Worm (Caenorhabditis elegans) whole organism, L2 larva: ENCODE data around the gene lect-2.
"Not testable (repeated sequence)": the region's sequence is repeated elsewhere in the genome, so short reads cannot be mapped to it uniquely, and the experiment has no call there.

Experiments used
- C34F6.9 ChIP-seq: fragments of 150-350 bp; optimal IDR thresholded peaks from 2 replicates; lab custom pipeline; 2014; ENCODE audit warnings: missing biosample characterization, missing genetic modification characterization
- R02D3.7 ChIP-seq: fragments of 150-350 bp; optimal IDR thresholded peaks from 2 replicates; lab custom pipeline; 2014; ENCODE audit warnings: missing biosample characterization, missing genetic modification characterization
- ZK546.5 ChIP-seq: sonication (generic microtip); optimal IDR thresholded peaks from 2 replicates; lab custom pipeline; 2017; ENCODE audit warnings: missing biosample characterization, missing genetic modification characterization
- alr-1 ChIP-seq: fragments of 150-350 bp; optimal IDR thresholded peaks from 2 replicates; lab custom pipeline; 2014; ENCODE audit warnings: missing biosample characterization, missing genetic modification characterization
- ama-1 ChIP-seq: fragments of 150-350 bp; optimal IDR thresholded peaks from 2 replicates; lab custom pipeline; 2018; ENCODE audit warnings: inconsistent platforms
- blmp-1 ChIP-seq: sonication (generic microtip); optimal IDR thresholded peaks from 2 replicates; lab custom pipeline; 2017; ENCODE audit warnings: missing genetic modification characterization, mild to moderate bottlenecking, missing compliant biosample characterization, antibody characterized with exemption, moderate library complexity; ENCODE audit not compliant: insufficient read depth
- ceh-16 ChIP-seq: fragments of 150-350 bp; optimal IDR thresholded peaks from 2 replicates; lab custom pipeline; 2014; ENCODE audit warnings: missing biosample characterization, missing genetic modification characterization
- crh-2 ChIP-seq: sonication (generic microtip); optimal IDR thresholded peaks from 2 replicates; lab custom pipeline; 2017; ENCODE audit warnings: missing biosample characterization, missing genetic modification characterization
- egl-27 ChIP-seq: sonication (generic microtip); optimal IDR thresholded peaks from 3 replicates; lab custom pipeline; 2017; ENCODE audit warnings: missing biosample characterization, missing genetic modification reagents, missing genetic modification characterization
- gmeb-1 ChIP-seq: fragments of 150-350 bp; optimal IDR thresholded peaks from 2 replicates; lab custom pipeline; 2014; ENCODE audit warnings: missing biosample characterization, missing genetic modification characterization
- lsy-2 ChIP-seq, 2 experiments: fragments of 150-350 bp in 1 of 2; sonication (generic microtip) in 1 of 2; optimal IDR thresholded peaks; 2 replicates each; lab custom pipeline; 2014 to 2017; ENCODE audit warnings: missing biosample characterization in 2 of 2, missing genetic modification characterization in 2 of 2
- mab-5 ChIP-seq: fragments of 150-350 bp; optimal IDR thresholded peaks from 2 replicates; lab custom pipeline; 2014; ENCODE audit warnings: missing biosample characterization, missing genetic modification characterization
- mdl-1 ChIP-seq, 2 experiments: fragments of 150-350 bp in 1 of 2; sonication (generic microtip) in 1 of 2; optimal IDR thresholded peaks; 2 replicates each; lab custom pipeline; 2017; ENCODE audit warnings: missing biosample characterization in 2 of 2, missing genetic modification characterization in 2 of 2
- nhr-11 ChIP-seq: fragments of 150-350 bp; optimal IDR thresholded peaks from 2 replicates; lab custom pipeline; 2014; ENCODE audit warnings: missing biosample characterization, missing genetic modification characterization
- nhr-129 ChIP-seq: fragments of 150-350 bp; optimal IDR thresholded peaks from 2 replicates; lab custom pipeline; 2014; ENCODE audit warnings: missing biosample characterization, missing genetic modification characterization
- nhr-21 ChIP-seq: fragments of 150-350 bp; optimal IDR thresholded peaks from 2 replicates; lab custom pipeline; 2014; ENCODE audit warnings: missing biosample characterization, missing genetic modification characterization
- nhr-23 ChIP-seq: fragments of 150-350 bp; optimal IDR thresholded peaks from 2 replicates; lab custom pipeline; 2014; ENCODE audit warnings: missing biosample characterization, missing genetic modification reagents, missing genetic modification characterization
- nhr-25 ChIP-seq: fragments of 150-350 bp; sonication (generic microtip); optimal IDR thresholded peaks from 3 replicates; lab custom pipeline; 2014; ENCODE audit warnings: missing biosample characterization, missing genetic modification characterization
- nhr-6 ChIP-seq: fragments of 150-350 bp; optimal IDR thresholded peaks from 2 replicates; lab custom pipeline; 2014; ENCODE audit warnings: missing biosample characterization, missing genetic modification characterization
- nhr-77 ChIP-seq: fragments of 150-350 bp; optimal IDR thresholded peaks from 2 replicates; lab custom pipeline; 2014; ENCODE audit warnings: missing biosample characterization, missing genetic modification characterization
- skn-1 ChIP-seq: sonication (generic microtip); optimal IDR thresholded peaks from 2 replicates; lab custom pipeline; 2017; ENCODE audit warnings: missing biosample characterization, missing genetic modification characterization
- sma-3 ChIP-seq: sonication (generic microtip); optimal IDR thresholded peaks from 2 replicates; lab custom pipeline; 2016; ENCODE audit warnings: missing genetic modification reagents, missing genetic modification characterization, missing compliant biosample characterization
- sma-9 ChIP-seq, 2 experiments: fragments of 150-350 bp in 1 of 2; sonication (generic microtip) in 1 of 2; optimal IDR thresholded peaks; 2 replicates each; lab custom pipeline; 2014 to 2016; ENCODE audit warnings: missing genetic modification characterization in 2 of 2, mild to moderate bottlenecking in 1 of 2, missing biosample characterization in 1 of 2, missing compliant biosample characterization in 1 of 2, missing genetic modification reagents in 1 of 2, moderate library complexity in 1 of 2
- snpc-4 ChIP-seq: fragments of 150-350 bp; optimal IDR thresholded peaks from 2 replicates; lab custom pipeline; 2014; ENCODE audit warnings: missing biosample characterization, missing genetic modification characterization
- unc-39 ChIP-seq: fragments of 150-350 bp; optimal IDR thresholded peaks from 2 replicates; lab custom pipeline; 2014; ENCODE audit warnings: missing biosample characterization, missing genetic modification characterization
- unc-55 ChIP-seq: fragments of 150-350 bp; sonication (generic microtip); optimal IDR thresholded peaks from 3 replicates; lab custom pipeline; 2014; ENCODE audit warnings: missing biosample characterization, missing genetic modification reagents, missing genetic modification characterization
- unc-62 ChIP-seq: fragments of 150-350 bp; optimal IDR thresholded peaks from 2 replicates; lab custom pipeline; 2014; ENCODE audit warnings: missing biosample characterization, missing genetic modification reagents, missing genetic modification characterization
- zag-1 ChIP-seq: fragments of 150-350 bp; optimal IDR thresholded peaks from 2 replicates; lab custom pipeline; 2014; ENCODE audit warnings: missing biosample characterization, missing genetic modification characterization
- ztf-1 ChIP-seq: fragments of 200-800 bp; sonication (Bioruptor generic); conservative IDR thresholded peaks from 2 replicates; pipeline ENCODE4 v1.3.6; 2022; ENCODE audit warnings: missing genetic modification characterization, missing compliant biosample characterization
- ztf-11 ChIP-seq: sonication (generic microtip); optimal IDR thresholded peaks from 2 replicates; lab custom pipeline; 2017; ENCODE audit warnings: missing biosample characterization, missing genetic modification characterization

lect-2 gene

DNA sequence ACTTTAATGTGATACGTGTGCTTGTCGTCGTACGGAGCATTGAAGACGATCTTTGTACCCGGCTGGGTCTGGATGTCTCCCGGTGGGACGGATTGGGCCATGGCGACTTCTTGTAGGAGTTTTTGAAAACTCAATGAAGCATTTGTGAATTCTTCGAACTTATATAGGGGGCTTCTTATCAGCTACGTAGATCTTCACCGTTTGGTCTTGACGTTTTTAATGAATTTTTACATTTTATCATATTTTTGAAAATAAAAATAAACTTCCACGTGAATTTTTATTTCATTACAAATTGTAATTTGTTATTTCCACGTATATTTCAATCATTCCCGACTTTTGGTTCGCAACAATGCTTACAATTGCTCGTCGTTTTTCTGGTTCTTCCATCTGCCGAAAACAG is 19.7 kb downstream of the lect-2 start, which contains the start of the genes msp-64 and ZK1248.5:
Gene msp-64, minus strand, starts transcription at position 101 of the 400 bp plus-strand sequence.
Gene ZK1248.5, plus strand, starts transcription at position 285 of the 400 bp plus-strand sequence.
- TF ChIP-seq unc-39 = no peak
- no peak for TF ChIP-seq ztf-1 (GFP tag; lab: Robert Waterston, UW)
- no peak for TF ChIP-seq nhr-129 (tag; lab: Kevin White, UChicago)
- TF ChIP-seq ceh-16 (tag; lab: Kevin White, UChicago) = no peak
- no peak for TF ChIP-seq blmp-1 (tag; lab: Kevin White, UChicago)
- TF ChIP-seq nhr-23 (tag; lab: Kevin White, UChicago) = no peak
- TF ChIP-seq crh-2 (tag; lab: Kevin White, UChicago) = no peak
- TF ChIP-seq ZK546.5 = no peak
- TF ChIP-seq snpc-4 (tag; lab: Kevin White, UChicago) = no peak
- no peak for TF ChIP-seq nhr-77 (tag; lab: Kevin White, UChicago)
- no peak for TF ChIP-seq R02D3.7 (tag; lab: Kevin White, UChicago)
- TF ChIP-seq sma-9 (GFP tag; optimal IDR thresholded peaks at IDR 0.05; lab: Kevin White, UChicago) = no peak
- TF ChIP-seq sma-9 (tag; optimal IDR thresholded peaks at IDR 0.05; lab: Kevin White, UChicago) = no peak
- TF ChIP-seq skn-1 (tag; lab: Kevin White, UChicago) = no peak
- no peak for TF ChIP-seq nhr-21 (tag; lab: Kevin White, UChicago)
- no peak for TF ChIP-seq ama-1 (lab: Kevin White, UChicago)
- TF ChIP-seq mab-5 (tag; lab: Kevin White, UChicago) = no peak
- TF ChIP-seq sma-3 = no peak
- TF ChIP-seq mdl-1 (tag; optimal IDR thresholded peaks at IDR 0.05; lab: Kevin White, UChicago) = no peak

DNA sequence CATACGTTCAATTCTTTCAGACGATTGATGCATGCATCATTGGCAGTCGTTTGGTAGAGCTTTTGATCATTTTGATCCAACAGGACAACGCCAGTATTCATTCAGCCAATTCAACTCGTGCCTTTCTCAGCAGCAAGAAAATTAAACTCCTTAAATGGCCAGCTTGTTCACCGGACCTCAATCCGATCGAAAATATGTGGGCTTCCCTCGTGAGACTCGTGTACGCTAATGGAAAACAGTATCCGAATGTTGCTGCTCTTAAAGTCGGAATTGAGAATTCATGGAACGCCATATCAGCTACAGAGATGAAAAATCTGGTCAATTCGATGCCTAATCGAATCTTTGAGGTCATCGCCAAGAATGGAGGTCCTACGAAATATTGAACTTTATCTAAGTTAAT is 24.9 kb downstream of the lect-2 start, which contains the start of gene wago-5:
Gene wago-5, minus strand, starts transcription at position 101 of the 400 bp plus-strand sequence.
- TF ChIP-seq nhr-11, gmeb-1, C34F6.9 (tag; lab: Kevin White, UChicago): not testable (repeated sequence)

DNA sequence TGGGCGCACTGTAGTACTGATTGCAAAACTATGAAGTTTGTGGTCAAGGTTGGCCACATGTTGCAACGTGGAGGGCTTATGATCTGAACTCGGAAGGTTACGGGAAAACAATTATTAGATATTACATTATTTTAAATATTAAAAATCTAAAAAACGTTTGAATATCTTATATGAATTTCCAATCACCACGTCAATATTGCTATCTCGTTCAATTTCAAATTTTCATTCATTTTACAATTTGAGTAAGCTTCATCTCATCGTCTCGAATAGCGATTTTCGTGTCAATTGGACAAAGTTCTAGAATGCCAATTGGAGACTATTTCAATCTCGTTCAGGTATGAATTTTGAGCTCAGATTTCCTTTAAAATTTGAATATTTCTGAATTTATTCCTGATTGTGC is 25.8 kb downstream of the lect-2 start, which contains the start of gene ZK1248.20:
Gene ZK1248.20, plus strand, starts transcription at position 301 of the 400 bp plus-strand sequence.
- TF ChIP-seq unc-55 (GFP tag; lab: Kevin White, UChicago) = no peak
- no peak for TF ChIP-seq nhr-25 (tag; lab: Kevin White, UChicago)
- TF ChIP-seq nhr-77 (tag; lab: Kevin White, UChicago) = no peak
- TF ChIP-seq zag-1 (tag; lab: Kevin White, UChicago) = no peak
- no peak for TF ChIP-seq unc-62 (GFP tag; lab: Kevin White, UChicago)
- no peak for TF ChIP-seq nhr-21 (tag; lab: Kevin White, UChicago)
- no peak for TF ChIP-seq ZK546.5

DNA sequence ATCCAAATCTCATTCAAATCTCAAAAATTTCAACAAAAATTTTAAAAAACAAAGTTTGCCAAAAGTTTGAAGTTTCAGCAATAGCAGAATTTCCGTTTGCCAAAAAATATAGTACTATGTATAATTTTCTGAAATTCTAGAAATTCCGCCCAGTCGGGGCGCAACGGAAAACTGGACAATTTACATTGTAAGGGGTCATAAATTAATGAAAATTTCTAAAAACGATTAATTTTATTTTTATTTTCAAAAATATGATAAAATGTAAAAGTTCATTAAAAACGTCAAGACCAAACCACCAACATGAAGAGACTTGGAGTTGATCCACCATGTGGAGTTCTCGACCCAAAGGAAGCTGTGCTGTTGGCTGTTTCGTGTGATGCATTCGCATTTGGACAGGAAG is 27.8 kb downstream of the lect-2 start, which contains the start of gene ZK1248.4:
Gene ZK1248.4, plus strand, starts transcription at position 301 of the 400 bp plus-strand sequence.
- no peak for TF ChIP-seq lsy-2 (tag; optimal IDR thresholded peaks at IDR 0.05; lab: Kevin White, UChicago)

DNA sequence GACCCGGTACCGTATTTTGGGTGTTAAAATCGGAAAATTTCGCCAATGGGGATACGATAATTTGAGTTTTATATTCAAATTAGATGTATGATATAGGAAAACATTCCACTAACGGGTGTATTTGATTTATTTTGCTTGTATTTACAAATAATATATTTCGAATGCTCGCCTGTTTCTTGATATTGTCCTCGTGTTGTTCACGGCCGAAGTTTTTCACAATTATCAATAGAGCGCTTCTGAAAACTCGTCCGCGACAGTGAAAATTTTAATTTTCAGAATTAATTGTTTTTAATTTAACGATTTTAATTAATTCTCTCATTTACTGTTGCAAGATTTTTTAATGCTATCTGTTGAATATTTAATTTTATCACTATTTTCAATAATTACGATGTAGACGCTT is 29.1 kb downstream of the lect-2 start:
- TF ChIP-seq nhr-77 (tag; lab: Kevin White, UChicago) (no peak), sma-3 (peak; percentile 16), ztf-11 (tag; lab: Kevin White, UChicago) (no peak), ztf-1 (GFP tag; lab: Robert Waterston, UW) (no peak), ZK546.5 (no peak), unc-55 (GFP tag; lab: Kevin White, UChicago) (peak; percentile 71), nhr-6 (tag; lab: Kevin White, UChicago) (no peak), nhr-11 (tag; lab: Kevin White, UChicago) (no peak), sma-9 (GFP tag; optimal IDR thresholded peaks at IDR 0.05; lab: Kevin White, UChicago) (peak; percentile 12), sma-9 (tag; optimal IDR thresholded peaks at IDR 0.05; lab: Kevin White, UChicago) (no peak)

DNA sequence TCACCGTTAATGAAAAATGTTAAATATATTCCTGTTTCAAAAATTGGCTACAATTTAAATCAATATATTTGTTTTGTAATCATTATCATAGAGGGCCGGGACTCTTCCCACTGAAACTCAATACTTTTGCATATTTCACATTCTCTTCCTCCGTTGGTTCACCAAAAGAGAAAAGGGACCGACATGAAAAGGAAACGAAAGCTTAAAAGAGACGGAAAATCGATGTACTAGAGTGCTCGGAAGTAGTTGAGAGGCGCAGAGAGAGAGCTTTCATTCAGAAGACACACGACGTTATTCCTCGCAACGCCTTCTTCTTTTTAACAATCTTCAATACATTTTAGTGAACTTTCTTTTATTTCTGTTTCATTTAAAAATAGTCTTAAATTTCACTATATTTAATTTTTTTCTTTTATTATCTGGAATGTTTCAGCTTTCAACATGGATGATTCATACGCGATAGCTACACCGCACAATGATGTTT is 29.8 kb downstream of the lect-2 start, which contains the start of gene ehs-1:
Gene ehs-1, plus strand, starts transcription at position 431 of the 481 bp plus-strand sequence.
- TF ChIP-seq nhr-129 (tag; lab: Kevin White, UChicago) (peak; percentile 5), alr-1 (tag; lab: Kevin White, UChicago) (no peak), lsy-2 (tag; optimal IDR thresholded peaks at IDR 0.05; lab: Kevin White, UChicago) (peak in 1 of 2 experiments; percentile 31), crh-2 (tag; lab: Kevin White, UChicago) (peak; percentile 36), C34F6.9 (tag; lab: Kevin White, UChicago) (peak; percentile 24), egl-27 (no peak), ceh-16 (tag; lab: Kevin White, UChicago) (no peak), R02D3.7 (tag; lab: Kevin White, UChicago) (no peak), unc-55 (GFP tag; lab: Kevin White, UChicago) (peak; percentile 40)
